Worm (Caenorhabditis elegans) whole organism, L4 larva: ENCODE data around the gene Y17G7B.8.

Source experiments
- F44E2.7 ChIP-seq: fragments of 200-800 bp; sonication (Bioruptor generic); IDR thresholded peaks from 2 replicates; pipeline ENCODE4 v2.1.2; 2022; ENCODE audit warnings: missing genetic modification characterization, missing compliant biosample characterization
- Y48G9A.11 ChIP-seq: fragments of 200-800 bp; sonication (Bioruptor generic); IDR thresholded peaks from 2 replicates; pipeline ENCODE4 v1.3.6; 2022; ENCODE audit warnings: missing genetic modification reagents, missing genetic modification characterization, missing compliant biosample characterization
- Y5F2A.4 ChIP-seq: fragments of 200-800 bp; sonication (Bioruptor generic); optimal IDR thresholded peaks from 2 replicates; lab custom pipeline; 2018; ENCODE audit warnings: mild to moderate bottlenecking, missing genetic modification characterization, missing compliant biosample characterization
- ama-1 ChIP-seq: fragments of 150-350 bp; optimal IDR thresholded peaks from 2 replicates; lab custom pipeline; 2014; ENCODE audit warnings: inconsistent platforms, mixed read lengths
- ceh-44 ChIP-seq: fragments of 200-800 bp; sonication (Bioruptor generic); IDR thresholded peaks from 2 replicates; pipeline ENCODE4 v1.3.6; 2022; ENCODE audit warnings: missing genetic modification reagents, missing genetic modification characterization, missing compliant biosample characterization
- dpl-1 ChIP-seq: fragments of 150-350 bp; optimal IDR thresholded peaks from 2 replicates; lab custom pipeline; 2014; ENCODE audit warnings: missing biosample characterization, missing genetic modification reagents, missing genetic modification characterization
- egl-27 ChIP-seq: sonication (generic microtip); optimal IDR thresholded peaks from 3 replicates; lab custom pipeline; 2017; ENCODE audit warnings: missing biosample characterization, missing genetic modification reagents, missing genetic modification characterization
- fkh-10 ChIP-seq: fragments of 150-350 bp; optimal IDR thresholded peaks from 2 replicates; lab custom pipeline; 2014; ENCODE audit warnings: missing biosample characterization, missing genetic modification reagents, missing genetic modification characterization
- mep-1 ChIP-seq: fragments of 150-350 bp; sonication (generic microtip); optimal IDR thresholded peaks from 3 replicates; lab custom pipeline; 2014; ENCODE audit warnings: missing biosample characterization, missing genetic modification characterization
- nhr-237 ChIP-seq: sonication (generic microtip); optimal IDR thresholded peaks from 2 replicates; lab custom pipeline; 2017; ENCODE audit warnings: missing biosample characterization, missing genetic modification characterization
- php-3 ChIP-seq: fragments of 200-800 bp; sonication (Bioruptor generic); IDR thresholded peaks from 2 replicates; pipeline ENCODE4 v1.3.6; 2022; ENCODE audit warnings: missing genetic modification reagents, missing genetic modification characterization, missing compliant biosample characterization
- sdz-12 ChIP-seq: fragments of 200-800 bp; sonication (Bioruptor generic); optimal IDR thresholded peaks from 2 replicates; lab custom pipeline; 2018; ENCODE audit warnings: mild to moderate bottlenecking, missing genetic modification characterization, missing compliant biosample characterization
- unc-62 ChIP-seq, 3 experiments: fragments of 150-350 bp in 1 of 3; sonication (generic microtip); optimal IDR thresholded peaks in 2 of 3; peaks in 1 of 3; 1 replicate in 1 of 3; 2 replicates in 2 of 3; lab custom pipeline; 2014 to 2017; ENCODE audit warnings: missing biosample characterization in 3 of 3, missing genetic modification characterization in 3 of 3, missing genetic modification reagents in 3 of 3, missing genotype in 1 of 3

- TF ChIP-seq Y48G9A.11 (no peak), Y5F2A.4 (GFP tag; lab: Kevin White, UChicago) (no peak), sdz-12 (GFP tag; lab: Kevin White, UChicago) (no peak), F44E2.7 (no peak), php-3 (GFP tag; lab: Robert Waterston, UW) (no peak), ama-1 (no peak), ceh-44 (GFP tag; lab: Robert Waterston, UW) (no peak), unc-62 (GFP tag; optimal IDR thresholded peaks at IDR 0.05 in 1 of 2; lab: Kevin White, UChicago) (no peak), unc-62 (tag; optimal IDR thresholded peaks at IDR 0.05; lab: Kevin White, UChicago) (no peak), mep-1 (tag; lab: Kevin White, UChicago) (no peak), nhr-237 (tag; lab: Kevin White, UChicago) (no peak), egl-27 (tag; lab: Kevin White, UChicago) (no peak), dpl-1 (no peak), fkh-10 (GFP tag; lab: Kevin White, UChicago) (no peak)
These were observed 21.7 kb upstream of the Y17G7B.8 start, which contains the start of gene nadk-2 for ce11 chrII:12049281-12049680.
